Fruit fly (Drosophila melanogaster) whole organism, embryonic: ENCODE data around the gene saturn.

Experiments
- CG10321 ChIP-seq: fragments of 200-800 bp; sonication (Bioruptor generic); IDR thresholded peaks from 2 replicates; pipeline ENCODE4 v1.3.6; 2022; ENCODE audit warnings: missing biosample characterization, missing genetic modification characterization
- CG12744 ChIP-seq: fragments of 200-800 bp; sonication (Bioruptor generic); optimal IDR thresholded peaks from 2 replicates; lab custom pipeline; 2016; ENCODE audit warnings: missing biosample characterization, missing genetic modification characterization
- CG12769 ChIP-seq: fragments of 200-800 bp; sonication (Bioruptor generic); optimal IDR thresholded peaks from 2 replicates; lab custom pipeline; 2019; ENCODE audit warnings: missing biosample characterization, mild to moderate bottlenecking, missing genetic modification characterization, moderate library complexity
- CG14667 ChIP-seq: fragments of 200-800 bp; sonication (Bioruptor generic); IDR thresholded peaks from 2 replicates; pipeline ENCODE4 v1.3.6; 2022; ENCODE audit warnings: missing biosample characterization, missing genetic modification characterization
- CG15601 ChIP-seq: fragments of 200-800 bp; sonication (Bioruptor generic); optimal IDR thresholded peaks from 3 replicates; lab custom pipeline; 2019; ENCODE audit warnings: missing biosample characterization, mild to moderate bottlenecking, missing genetic modification characterization, moderate library complexity
- CG2199 ChIP-seq: fragments of 200-800 bp; sonication (Bioruptor generic); IDR thresholded peaks from 3 replicates; pipeline ENCODE4 v1.3.6; 2022; ENCODE audit warnings: missing biosample characterization, missing genetic modification characterization
- CG3163 ChIP-seq: fragments of 200-800 bp; sonication (Bioruptor generic); optimal IDR thresholded peaks from 3 replicates; lab custom pipeline; 2016; ENCODE audit warnings: missing biosample characterization, missing genetic modification characterization
- CG33213 ChIP-seq: fragments of 200-800 bp; sonication (Bioruptor generic); optimal IDR thresholded peaks from 3 replicates; lab custom pipeline; 2016; ENCODE audit warnings: missing biosample characterization, missing genetic modification characterization
- CG42726 ChIP-seq: fragments of 200-800 bp; sonication (Bioruptor generic); IDR thresholded peaks from 2 replicates; pipeline ENCODE4 v1.3.6; 2022; ENCODE audit warnings: missing biosample characterization, missing genetic modification characterization; ENCODE audit not compliant: partially characterized antibody
- CG4328 ChIP-seq: fragments of 200-800 bp; sonication (Bioruptor generic); optimal IDR thresholded peaks from 3 replicates; lab custom pipeline; 2017; ENCODE audit warnings: missing biosample characterization, missing genetic modification reagents, missing genetic modification characterization
- CG7372 ChIP-seq: fragments of 200-800 bp; sonication (Bioruptor generic); IDR thresholded peaks from 2 replicates; pipeline ENCODE4 v1.3.6; 2022; ENCODE audit warnings: missing biosample characterization, missing genetic modification characterization
- CG8478 ChIP-seq: fragments of >200 bp; optimal IDR thresholded peaks from 2 replicates; lab custom pipeline; 2018
- CG9215 ChIP-seq: fragments of 200-800 bp; sonication (Bioruptor generic); IDR thresholded peaks from 2 replicates; pipeline ENCODE4 v1.3.6; 2022; ENCODE audit warnings: missing biosample characterization, missing genetic modification characterization
- CTCF ChIP-seq: fragments of 200-800 bp; sonication (Bioruptor generic); optimal IDR thresholded peaks from 2 replicates; lab custom pipeline; 2017; ENCODE audit warnings: missing biosample characterization, mild to moderate bottlenecking, missing genetic modification characterization, moderate library complexity
- Drgx ChIP-seq: fragments of 200-800 bp; sonication (Bioruptor generic); IDR thresholded peaks from 2 replicates; pipeline ENCODE4 v1.3.6; 2022; ENCODE audit warnings: missing biosample characterization, missing genetic modification characterization
- E2f2 ChIP-seq: fragments of 200-800 bp; sonication (Bioruptor generic); IDR thresholded peaks from 2 replicates; pipeline ENCODE4 v1.3.6; 2022; ENCODE audit warnings: missing biosample characterization, missing genetic modification characterization
- Hmr ChIP-seq: fragments of 200-800 bp; sonication (Bioruptor generic); optimal IDR thresholded peaks from 3 replicates; lab custom pipeline; 2017; ENCODE audit warnings: mild to moderate bottlenecking, missing biosample characterization, missing genetic modification reagents, missing genetic modification characterization
- Kr ChIP-seq: fragments of 200-800 bp; sonication (Bioruptor generic); optimal IDR thresholded peaks from 2 replicates; lab custom pipeline; 2017; ENCODE audit warnings: missing biosample characterization, mild to moderate bottlenecking, missing genetic modification characterization
- Mad ChIP-seq: fragments of 200-800 bp; sonication (Bioruptor generic); optimal IDR thresholded peaks from 2 replicates; lab custom pipeline; 2016; ENCODE audit warnings: missing biosample characterization, missing genetic modification characterization
- Med ChIP-seq: fragments of 200-800 bp; sonication (Bioruptor generic); peaks from one replicate; lab custom pipeline; 2016; ENCODE audit warnings: missing biosample characterization, missing genetic modification characterization, mild to moderate bottlenecking, inconsistent platforms, moderate library complexity
- PHDP ChIP-seq: fragments of 200-800 bp; sonication (Bioruptor generic); optimal IDR thresholded peaks from 3 replicates; lab custom pipeline; 2018; ENCODE audit warnings: missing biosample characterization, mild to moderate bottlenecking, missing genetic modification characterization, moderate library complexity
- Pdp1 ChIP-seq, 2 experiments: fragments of 200-800 bp; sonication (Bioruptor generic); optimal IDR thresholded peaks; 3 replicates each; lab custom pipeline; 2016; ENCODE audit warnings: missing biosample characterization in 2 of 2, missing genetic modification characterization in 2 of 2, mild to moderate bottlenecking in 1 of 2, moderate library complexity in 1 of 2
- bab2 ChIP-seq: fragments of 200-800 bp; sonication (Bioruptor generic); optimal IDR thresholded peaks from 2 replicates; lab custom pipeline; 2016; ENCODE audit warnings: missing biosample characterization, missing genetic modification characterization
- esg ChIP-seq: fragments of 200-800 bp; sonication (Bioruptor generic); conservative IDR thresholded peaks from 2 replicates; pipeline ENCODE4 v1.3.6; 2022; ENCODE audit warnings: missing biosample characterization, missing genetic modification characterization
- eve ChIP-seq, 2 experiments: fragments of >200 bp; optimal IDR thresholded peaks; 2 replicates each; lab custom pipeline; 2017; ENCODE audit warnings: missing biosample characterization in 2 of 2, missing genetic modification characterization in 2 of 2
- gem ChIP-seq: fragments of 200-800 bp; sonication (Bioruptor generic); optimal IDR thresholded peaks from 2 replicates; lab custom pipeline; 2019; ENCODE audit warnings: missing biosample characterization, mild to moderate bottlenecking, missing genetic modification characterization, moderate library complexity
- hkb ChIP-seq, 2 experiments: fragments of 200-800 bp in 1 of 2; fragments of >200 bp in 1 of 2; sonication (Bioruptor generic) in 1 of 2; IDR thresholded peaks in 1 of 2; optimal IDR thresholded peaks in 1 of 2; 2 replicates each; pipeline versions ENCODE4 v1.3.6 to Lab custom; 2017 to 2022; ENCODE audit warnings: missing biosample characterization in 1 of 2, missing genetic modification characterization in 1 of 2
- klu ChIP-seq: fragments of 200-800 bp; sonication (Bioruptor generic); IDR thresholded peaks from 2 replicates; pipeline ENCODE4 v1.3.6; 2022; ENCODE audit warnings: missing biosample characterization, missing genetic modification characterization
- onecut ChIP-seq: fragments of 200-800 bp; sonication (Bioruptor generic); IDR thresholded peaks from 2 replicates; pipeline ENCODE4 v1.3.6; 2022; ENCODE audit warnings: missing biosample characterization, missing genetic modification characterization
- rib ChIP-seq: fragments of 200-800 bp; sonication (Bioruptor generic); IDR thresholded peaks from 2 replicates; pipeline ENCODE4 v1.3.6; 2022; ENCODE audit warnings: missing biosample characterization, missing genetic modification characterization
- row ChIP-seq: fragments of 200-800 bp; sonication (Bioruptor generic); IDR thresholded peaks from 3 replicates; pipeline ENCODE4 v1.3.6; 2022; ENCODE audit warnings: missing biosample characterization, missing genetic modification characterization
- sens ChIP-seq: fragments of 200-800 bp; sonication (Bioruptor generic); peaks from one replicate; lab custom pipeline; 2016; ENCODE audit warnings: missing biosample characterization, missing genetic modification characterization
- seq ChIP-seq: fragments of 200-800 bp; sonication (Bioruptor generic); IDR thresholded peaks from 2 replicates; pipeline ENCODE4 v1.3.6; 2022; ENCODE audit warnings: missing biosample characterization, missing genetic modification characterization
- stc ChIP-seq: fragments of 200-800 bp; sonication (Bioruptor generic); IDR thresholded peaks from 2 replicates; pipeline ENCODE4 v1.3.6; 2022; ENCODE audit warnings: missing biosample characterization, missing genetic modification characterization
- stwl ChIP-seq: fragments of 200-800 bp; sonication (Bioruptor generic); optimal IDR thresholded peaks from 3 replicates; lab custom pipeline; 2018; ENCODE audit warnings: missing biosample characterization, mild to moderate bottlenecking, missing genetic modification characterization, moderate library complexity
- vvl ChIP-seq: fragments of 200-800 bp; sonication (Bioruptor generic); IDR thresholded peaks from 2 replicates; pipeline ENCODE4 v1.3.6; 2022; ENCODE audit warnings: missing biosample characterization, missing genetic modification characterization

Gene saturn

dm6 chr3L:14229481-14229880 lies 26.4 kb downstream of the saturn start:
- TF ChIP-seq row (peak; percentile 16; the same call in 1 of the 3 replicates), CG7372 (GFP tag; lab: Robert Waterston, UW) (peak; percentile 65), CG12769 (peak; percentile 4), bab2 (GFP tag; lab: Kevin White, UChicago) (no peak), eve (GFP tag; optimal IDR thresholded peaks at IDR 0.05; lab: Kevin White, UChicago) (peak in 1 of 2 experiments; percentile 33), Drgx (GFP tag; lab: Robert Waterston, UW) (peak; percentile 64), CG10321 (GFP tag; lab: Robert Waterston, UW) (no peak), Med (peak; percentile 63), rib (GFP tag; lab: Robert Waterston, UW) (0 out of 2 replicates have a peak, but pooled peaks have one; percentile 23)

dm6 chr3L:14233169-14233568 lies 30.0 kb downstream of the saturn start, which contains the start of gene CG7924:
CG7924 (plus strand) TSS chr3L:14233469.
- no peak for TF ChIP-seq esg
- TF ChIP-seq Med = peak; percentile 38
- peak in 1 of 2 experiments; percentile 62 for TF ChIP-seq Pdp1 (GFP tag; optimal IDR thresholded peaks at IDR 0.05; lab: Kevin White, UChicago)
- TF ChIP-seq klu (GFP tag; lab: Robert Waterston, UW) = no peak
- no peak for TF ChIP-seq CG3163

dm6 chr3L:14235820-14236219 lies 32.7 kb downstream of the saturn start, which contains the start of gene CG34244:
CG34244 (minus strand) TSS chr3L:14235941.
- TF ChIP-seq CG8478 (lab: Kevin White, UChicago) (no peak), E2f2 (GFP tag; lab: Robert Waterston, UW) (0 out of 2 replicates have a peak, but pooled peaks have one; percentile 5), CG33213 (peak; percentile 9), Hmr (GFP tag; lab: Kevin White, UChicago) (no peak), sens (GFP tag; lab: Kevin White, UChicago) (peak; percentile 63), CG15601 (tag; lab: Kevin White, UChicago) (peak; percentile 46), CTCF (GFP tag; lab: Kevin White, UChicago) (peak; percentile 95), CG42726 (GFP tag; lab: Robert Waterston, UW) (peak; percentile 18; the same call in 1 of the 2 replicates), gem (tag; lab: Kevin White, UChicago) (peak; percentile 5), Mad (GFP tag; lab: Kevin White, UChicago) (no peak), Pdp1 (GFP tag; optimal IDR thresholded peaks at IDR 0.05; lab: Kevin White, UChicago) (peak in 1 of 2 experiments; percentile 12), vvl (GFP tag; lab: Robert Waterston, UW) (peak; percentile 93), seq (GFP tag; lab: Robert Waterston, UW) (peak; percentile 11; the same call in 1 of the 2 replicates), CG9215 (GFP tag; lab: Robert Waterston, UW) (no peak), Med (peak; percentile 67), hkb (optimal IDR thresholded peaks at IDR 0.05; lab: Kevin White, UChicago) (no peak), hkb (GFP tag; IDR thresholded peaks at IDR 0.05; lab: Robert Waterston, UW) (0 out of 2 replicates have a peak, but pooled peaks have one; percentile 12), onecut (no peak), CG2199 (0 out of 3 replicates have a peak, but pooled peaks have one; percentile 48), CG12744 (peak; percentile 60), stwl (tag; lab: Kevin White, UChicago) (peak; percentile 77), PHDP (tag; lab: Kevin White, UChicago) (peak; percentile 10)

- TF ChIP-seq Kr (GFP tag; lab: Kevin White, UChicago) (no peak), Med (peak; percentile 28), CG14667 (no peak), CG4328 (GFP tag; lab: Kevin White, UChicago) (no peak), stc (GFP tag; lab: Robert Waterston, UW) (no peak)
Measured at dm6 chr3L:14236335-14236734, 33.2 kb downstream of the saturn start, which contains the start of gene CG7906. CG7906 (plus strand) TSS chr3L:14236635.
